Worm (Caenorhabditis elegans) whole organism, L4 larva: ENCODE measurements around the gene ZK856.6.

Experiments used
- F26F4.8 ChIP-seq: fragments of 200-800 bp; sonication (Bioruptor generic); conservative IDR thresholded peaks from 2 replicates; pipeline ENCODE4 v1.3.6; 2022; ENCODE audit warnings: missing genetic modification characterization, missing compliant biosample characterization
- ama-1 ChIP-seq: fragments of 150-350 bp; optimal IDR thresholded peaks from 2 replicates; lab custom pipeline; 2014; ENCODE audit warnings: inconsistent platforms, mixed read lengths
- lin-15B ChIP-seq: fragments of 150-350 bp; sonication (generic microtip); optimal IDR thresholded peaks from 3 replicates; lab custom pipeline; 2014; ENCODE audit warnings: missing biosample characterization, missing genetic modification characterization
- unc-62 ChIP-seq, 3 experiments: fragments of 150-350 bp in 1 of 3; sonication (generic microtip); optimal IDR thresholded peaks in 2 of 3; peaks in 1 of 3; 1 replicate in 1 of 3; 2 replicates in 2 of 3; lab custom pipeline; 2014 to 2017; ENCODE audit warnings: missing biosample characterization in 3 of 3, missing genetic modification characterization in 3 of 3, missing genetic modification reagents in 3 of 3, missing genotype in 1 of 3

- no peak for TF ChIP-seq ama-1 (lab: Kevin White, UChicago)
- TF ChIP-seq F26F4.8 (GFP tag; lab: Robert Waterston, UW): no peak
- TF ChIP-seq unc-62 (GFP tag; optimal IDR thresholded peaks at IDR 0.05 in 1 of 2; lab: Kevin White, UChicago): peak in 1 of 2 experiments; percentile 24
- no peak for TF ChIP-seq unc-62 (tag; optimal IDR thresholded peaks at IDR 0.05; lab: Kevin White, UChicago)
- no peak for TF ChIP-seq lin-15B (tag; lab: Kevin White, UChicago)
Observed at ce11 chrV:10243105-10243504, 44.6 kb downstream of the ZK856.6 start, which contains the start of gene C12D8.9.
